Fruit fly (Drosophila melanogaster): ENCODE data around the gene hmw.

Gene hmw

DNA sequence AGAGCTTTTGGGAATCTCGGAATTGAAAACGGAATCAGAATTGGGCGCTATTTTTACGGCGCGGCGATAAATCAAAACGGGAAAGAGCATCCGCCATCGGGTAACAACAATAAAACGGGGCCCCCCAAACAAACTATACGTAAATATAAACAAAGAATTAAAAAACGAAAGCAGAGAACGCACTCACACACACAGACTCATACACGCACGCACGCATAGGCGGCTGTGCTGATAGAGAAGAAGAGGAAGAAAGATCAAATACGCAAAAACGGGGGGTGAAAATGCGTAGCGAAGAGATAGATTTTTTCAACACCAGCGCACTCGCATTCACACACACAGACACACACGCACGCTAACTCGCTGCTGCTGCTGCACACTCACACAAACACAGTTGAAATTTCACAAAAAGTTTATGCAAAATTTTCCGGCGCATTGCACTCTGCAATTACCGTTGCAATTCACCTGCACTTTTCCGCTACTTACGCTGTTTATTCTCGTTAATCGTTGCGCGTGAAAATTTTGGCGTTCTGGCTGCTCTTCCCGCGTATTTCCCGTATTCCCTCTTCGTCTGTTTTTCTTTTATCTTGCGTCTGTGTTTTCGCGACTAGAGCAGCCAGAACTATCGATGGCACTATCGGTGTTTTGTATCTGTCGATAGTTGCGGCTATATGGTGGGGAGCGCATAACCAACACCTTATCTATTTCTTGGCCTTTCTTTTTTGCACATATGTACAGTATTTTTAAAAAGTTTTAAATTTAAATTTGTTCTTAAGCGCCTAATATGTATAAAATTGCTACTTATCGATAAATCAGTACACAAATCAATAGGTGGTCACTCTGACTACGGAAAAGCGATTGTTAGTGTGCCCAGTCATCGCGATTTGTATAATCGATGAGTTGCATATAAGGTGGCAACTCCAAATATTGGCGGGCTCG, 50.8 kb downstream of the hmw start, which contains the start of gene CG31122:
TSS of gene CG31122 (minus strand) at position 596 of the 936 bp plus-strand sequence.
- peak; percentile 41 for TF ChIP-seq noc (tag; optimal IDR thresholded peaks at IDR 0.05)

Data from whole organism, larva.